Worm (Caenorhabditis elegans): Measurements from ENCODE around the gene cut-4.
A peak's percentile ranks its signal among the peaks of the same experiment; 100 is the strongest.

Gene cut-4

DNA sequence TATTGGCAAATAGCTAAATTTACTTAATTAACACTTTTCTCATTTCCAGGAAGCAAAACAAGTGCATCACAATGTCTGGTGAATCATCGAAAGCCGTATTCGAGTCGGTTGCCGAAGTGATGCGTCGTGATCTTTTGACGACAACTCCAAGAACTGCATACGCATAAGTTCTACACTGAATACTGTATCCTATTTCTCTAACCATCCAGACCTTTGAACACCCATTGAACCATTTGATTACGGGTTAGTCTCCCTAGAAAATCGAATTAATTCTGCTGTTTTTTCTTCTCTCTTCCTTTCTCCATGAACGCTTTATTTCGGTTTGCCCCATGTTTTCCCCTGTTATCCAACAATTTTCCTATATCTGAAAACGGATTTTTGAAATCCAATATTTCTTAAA, 13.8 kb downstream of the cut-4 start, which contains the start of gene lin-56:
Gene lin-56 (plus strand): TSS at position 301 of the 400 bp plus-strand sequence.
- no peak for TF ChIP-seq unc-62 (GFP tag; optimal IDR thresholded peaks at IDR 0.05)

DNA sequence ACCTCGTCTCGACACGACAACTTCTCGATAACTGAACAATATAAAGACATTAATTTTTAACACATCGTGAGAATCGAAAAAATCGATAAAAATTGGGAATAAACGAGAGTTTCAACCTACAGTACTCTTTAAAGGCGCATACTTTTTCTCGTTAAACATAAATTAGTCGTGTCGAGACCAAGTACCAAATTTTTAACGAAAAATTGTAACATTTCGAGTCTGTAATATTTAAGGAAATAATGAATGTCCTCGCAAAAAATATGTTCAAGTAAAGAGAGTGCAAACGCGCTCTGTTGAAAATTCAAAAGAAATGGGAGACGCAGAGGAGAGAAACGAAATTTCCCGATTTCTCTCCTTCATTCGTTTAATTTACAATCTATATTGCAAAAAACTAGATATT, 14.4 kb downstream of the cut-4 start:
- TF ChIP-seq C34F6.9 (tag; optimal IDR thresholded peaks at IDR 0.05), result peak; percentile 49
- TF ChIP-seq nhr-237 (tag; optimal IDR thresholded peaks at IDR 0.05), result no peak
- TF ChIP-seq ceh-16 (tag; optimal IDR thresholded peaks at IDR 0.05), result no peak
- no peak for TF ChIP-seq skn-1 (tag; optimal IDR thresholded peaks at IDR 0.05)
- TF ChIP-seq ama-1 (optimal IDR thresholded peaks at IDR 0.05), result no peak
- TF ChIP-seq nhr-11 (tag; optimal IDR thresholded peaks at IDR 0.05), result no peak
- no peak for TF ChIP-seq F13H6.1 (tag; optimal IDR thresholded peaks at IDR 0.05)
- no peak for TF ChIP-seq nhr-12 (tag; optimal IDR thresholded peaks at IDR 0.05)
- TF ChIP-seq ztf-1 (GFP tag; conservative IDR thresholded peaks at IDR 0.05), result no peak
- TF ChIP-seq unc-55 (GFP tag; optimal IDR thresholded peaks at IDR 0.05), result peak; percentile 14
- no peak for TF ChIP-seq sma-3 (GFP tag; optimal IDR thresholded peaks at IDR 0.05)
- TF ChIP-seq lin-39 (tag; optimal IDR thresholded peaks at IDR 0.05), result no peak
- TF ChIP-seq mbf-1 (tag; optimal IDR thresholded peaks at IDR 0.05), result no peak
- no peak for TF ChIP-seq snpc-4 (tag; optimal IDR thresholded peaks at IDR 0.05)
- no peak for TF ChIP-seq mab-5 (tag; optimal IDR thresholded peaks at IDR 0.05)
- TF ChIP-seq blmp-1 (tag; optimal IDR thresholded peaks at IDR 0.05; ENCODE audit: insufficient read depth), result no peak
- peak; percentile 60 for TF ChIP-seq ztf-4 (tag; optimal IDR thresholded peaks at IDR 0.05)
- no peak for TF ChIP-seq egl-27 (tag; optimal IDR thresholded peaks at IDR 0.05)
- peak; percentile 23 for TF ChIP-seq crh-2 (tag; optimal IDR thresholded peaks at IDR 0.05)
- TF ChIP-seq lsy-2 (tag; optimal IDR thresholded peaks at IDR 0.05), result peak in 1 of 2 experiments; percentile 28
- no peak for TF ChIP-seq alr-1 (tag; optimal IDR thresholded peaks at IDR 0.05)
- TF ChIP-seq nhr-23 (tag; optimal IDR thresholded peaks at IDR 0.05), result no peak
- no peak for TF ChIP-seq ceh-82 (tag; optimal IDR thresholded peaks at IDR 0.05)
- TF ChIP-seq ZK546.5 (tag; optimal IDR thresholded peaks at IDR 0.05), result no peak
- TF ChIP-seq lin-11 (tag; optimal IDR thresholded peaks at IDR 0.05), result no peak
- no peak for TF ChIP-seq unc-62 (GFP tag; optimal IDR thresholded peaks at IDR 0.05)
- TF ChIP-seq nhr-25 (tag; optimal IDR thresholded peaks at IDR 0.05), result peak; percentile 36
- no peak for TF ChIP-seq Y55F3AM.14 (GFP tag; optimal IDR thresholded peaks at IDR 0.05)
- peak; percentile 15 for TF ChIP-seq nhr-6 (tag; optimal IDR thresholded peaks at IDR 0.05)
- TF ChIP-seq zag-1 (tag; optimal IDR thresholded peaks at IDR 0.05), result no peak
- TF ChIP-seq nhr-21 (tag; optimal IDR thresholded peaks at IDR 0.05), result peak; percentile 24
- peak; percentile 0 for TF ChIP-seq nhr-129 (tag; optimal IDR thresholded peaks at IDR 0.05)
- peak; percentile 12 for TF ChIP-seq sma-9 (GFP tag; optimal IDR thresholded peaks at IDR 0.05)
- TF ChIP-seq sma-9 (tag; optimal IDR thresholded peaks at IDR 0.05), result no peak
- TF ChIP-seq nhr-77 (tag; optimal IDR thresholded peaks at IDR 0.05), result no peak
- TF ChIP-seq dmd-4 (tag; optimal IDR thresholded peaks at IDR 0.05), result no peak
- TF ChIP-seq ztf-11 (tag; optimal IDR thresholded peaks at IDR 0.05), result no peak
- no peak for TF ChIP-seq aly-2 (tag; optimal IDR thresholded peaks at IDR 0.05)
- no peak for TF ChIP-seq R02D3.7 (tag; optimal IDR thresholded peaks at IDR 0.05)
- no peak for TF ChIP-seq elt-1 (tag; optimal IDR thresholded peaks at IDR 0.05)
- TF ChIP-seq mdl-1 (tag; optimal IDR thresholded peaks at IDR 0.05), result no peak
- no peak for TF ChIP-seq peb-1 (tag; optimal IDR thresholded peaks at IDR 0.05)
- TF ChIP-seq lin-13 (GFP tag; optimal IDR thresholded peaks at IDR 0.05), result no peak
- TF ChIP-seq fos-1 (tag; optimal IDR thresholded peaks at IDR 0.05), result no peak

DNA sequence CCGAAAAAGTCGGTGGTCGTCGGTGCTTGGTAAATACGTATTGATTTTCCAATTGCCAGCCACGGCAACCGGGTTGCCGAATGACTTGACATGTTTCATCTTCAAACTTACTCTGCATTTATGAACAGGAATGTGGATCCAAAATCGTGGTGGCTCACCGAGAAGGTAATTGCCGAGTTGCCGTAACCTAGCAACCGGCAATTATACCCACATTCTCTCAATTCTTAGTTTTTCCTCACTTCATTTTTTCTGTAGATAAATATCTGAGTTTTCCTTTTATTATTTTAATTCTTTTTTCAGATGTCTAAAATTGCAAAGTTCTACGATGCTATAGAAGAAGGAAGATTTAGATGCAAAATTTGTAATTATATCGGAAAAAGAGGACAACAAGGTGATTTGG, 16.7 kb downstream of the cut-4 start, which contains the start of gene ZK673.4:
Gene ZK673.4 (plus strand): TSS at position 301 of the 400 bp plus-strand sequence.
- no peak for TF ChIP-seq lsy-2 (tag; optimal IDR thresholded peaks at IDR 0.05)

Data from whole organism, L2 larva.